Worm (Caenorhabditis elegans): ENCODE results near the gene T26E4.4.

DNA sequence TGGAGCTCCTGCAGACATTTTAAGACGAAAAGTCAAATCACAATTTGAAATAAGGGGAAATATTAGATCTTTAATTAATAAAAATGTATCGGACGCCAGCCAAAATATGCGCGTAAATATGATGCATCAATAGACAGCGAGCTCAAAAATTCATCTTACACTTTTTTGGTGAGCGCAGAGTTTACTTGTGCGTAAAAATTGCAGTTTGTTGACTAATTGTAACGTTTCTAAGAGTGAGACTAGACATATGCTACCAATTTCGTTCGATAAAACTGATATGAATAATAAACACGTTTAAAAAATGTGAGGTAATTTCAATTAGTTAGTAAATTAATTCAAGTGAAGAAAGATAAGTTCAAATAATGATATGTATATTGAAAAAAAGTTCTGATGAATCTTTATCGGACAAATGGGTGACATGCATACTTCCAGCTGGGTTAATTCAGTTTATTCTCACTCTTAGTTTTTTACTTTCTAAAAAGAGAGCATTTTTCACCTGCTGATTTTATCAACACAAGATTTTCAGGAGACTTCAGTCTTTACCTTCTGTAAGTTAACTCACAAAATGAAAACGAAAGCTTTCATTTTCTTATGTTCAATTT is 13.1 kb downstream of the T26E4.4 start, which contains the start of the genes nhr-285 and irld-52:
- TF ChIP-seq him-1 (tag; optimal IDR thresholded peaks at IDR 0.05) (no peak), dao-5 (tag; optimal IDR thresholded peaks at IDR 0.05) (no peak), W03F9.2 (tag; optimal IDR thresholded peaks at IDR 0.05) (no peak)

All from whole organism, L4/young adult.